Fruit fly (Drosophila melanogaster) whole organism, embryonic: ENCODE measurements around the gene Dad1.

Experiments
- Atf6 ChIP-seq: fragments of 200-800 bp; sonication (Bioruptor generic); IDR thresholded peaks from 2 replicates; pipeline ENCODE4 v1.3.6; 2022; ENCODE audit warnings: missing biosample characterization, missing genetic modification characterization
- CG10366 ChIP-seq: fragments of 200-800 bp; sonication (Bioruptor generic); IDR thresholded peaks from 2 replicates; pipeline ENCODE4 v1.3.6; 2022; ENCODE audit warnings: missing biosample characterization, missing genetic modification characterization
- CG10462 ChIP-seq: fragments of 200-800 bp; sonication (Bioruptor generic); optimal IDR thresholded peaks from 2 replicates; lab custom pipeline; 2016; ENCODE audit warnings: missing biosample characterization, missing genetic modification characterization
- CG10543 ChIP-seq: fragments of 200-800 bp; sonication (Bioruptor generic); optimal IDR thresholded peaks from 3 replicates; lab custom pipeline; 2017; ENCODE audit warnings: missing biosample characterization, mild to moderate bottlenecking, missing genetic modification characterization, moderate library complexity
- CG11247 ChIP-seq: fragments of 200-800 bp; sonication (Bioruptor generic); IDR thresholded peaks from 2 replicates; pipeline ENCODE4 v1.3.6; 2022; ENCODE audit warnings: missing biosample characterization, missing genetic modification characterization
- CG12104 ChIP-seq: fragments of 200-800 bp; sonication (Bioruptor generic); optimal IDR thresholded peaks from 3 replicates; lab custom pipeline; 2016; ENCODE audit warnings: missing biosample characterization, missing genetic modification characterization
- CG14441 ChIP-seq: fragments of 200-800 bp; sonication (Bioruptor generic); IDR thresholded peaks from 2 replicates; pipeline ENCODE4 v1.3.6; 2022; ENCODE audit warnings: missing biosample characterization, missing genetic modification characterization
- CG1602 ChIP-seq: fragments of 200-800 bp; sonication (Bioruptor generic); optimal IDR thresholded peaks from 3 replicates; lab custom pipeline; 2016; ENCODE audit warnings: missing biosample characterization, missing genetic modification characterization
- CG17359 ChIP-seq: fragments of 200-800 bp; sonication (Bioruptor generic); optimal IDR thresholded peaks from 3 replicates; lab custom pipeline; 2018; ENCODE audit warnings: missing biosample characterization, mild to moderate bottlenecking, missing genetic modification characterization, moderate library complexity
- CG17829 ChIP-seq: fragments of 200-800 bp; optimal IDR thresholded peaks from 2 replicates; lab custom pipeline; 2019; ENCODE audit warnings: missing biosample characterization, mild to moderate bottlenecking, missing genetic modification characterization, moderate library complexity
- CG30020 ChIP-seq: fragments of 200-800 bp; optimal IDR thresholded peaks from 2 replicates; lab custom pipeline; 2019; ENCODE audit warnings: missing biosample characterization, mild to moderate bottlenecking, missing genetic modification characterization, moderate library complexity
- CG33557 ChIP-seq: fragments of 200-800 bp; sonication (Bioruptor generic); optimal IDR thresholded peaks from 2 replicates; lab custom pipeline; 2019; ENCODE audit warnings: missing biosample characterization, mild to moderate bottlenecking, missing genetic modification characterization, moderate library complexity
- CG3847 ChIP-seq: fragments of 200-800 bp; sonication (Bioruptor generic); IDR thresholded peaks from 2 replicates; pipeline ENCODE4 v1.3.6; 2022; ENCODE audit warnings: missing biosample characterization, missing genetic modification characterization
- CG5953 ChIP-seq: fragments of 200-800 bp; sonication (Bioruptor generic); IDR thresholded peaks from 2 replicates; pipeline ENCODE4 v1.3.6; 2022; ENCODE audit warnings: missing biosample characterization, missing genetic modification characterization
- CG6175 ChIP-seq: fragments of 200-800 bp; sonication (Bioruptor generic); IDR thresholded peaks from 3 replicates; pipeline ENCODE4 v1.3.6; 2022; ENCODE audit warnings: missing biosample characterization, missing genetic modification characterization
- CG6254 ChIP-seq: fragments of 200-800 bp; sonication (Bioruptor generic); optimal IDR thresholded peaks from 3 replicates; lab custom pipeline; 2017; ENCODE audit warnings: mild to moderate bottlenecking, missing biosample characterization, missing genetic modification reagents, missing genetic modification characterization
- CG9876 ChIP-seq: fragments of 200-800 bp; sonication (Bioruptor generic); optimal IDR thresholded peaks from 2 replicates; lab custom pipeline; 2016; ENCODE audit warnings: missing biosample characterization, missing genetic modification characterization
- Camta ChIP-seq: fragments of 200-800 bp; sonication (Bioruptor generic); optimal IDR thresholded peaks from 2 replicates; lab custom pipeline; 2016; ENCODE audit warnings: missing biosample characterization, missing genetic modification characterization
- Chrac-16 ChIP-seq: fragments of 200-800 bp; sonication (Bioruptor generic); optimal IDR thresholded peaks from 3 replicates; lab custom pipeline; 2016; ENCODE audit warnings: missing biosample characterization, missing genetic modification characterization
- CkIIα-i1 ChIP-seq: fragments of 200-800 bp; sonication (Bioruptor generic); IDR thresholded peaks from 2 replicates; pipeline ENCODE4 v1.3.6; 2022; ENCODE audit warnings: missing biosample characterization, missing genetic modification characterization
- E2f2 ChIP-seq: fragments of 200-800 bp; sonication (Bioruptor generic); IDR thresholded peaks from 2 replicates; pipeline ENCODE4 v1.3.6; 2022; ENCODE audit warnings: missing biosample characterization, missing genetic modification characterization
- Eip74EF ChIP-seq, 2 experiments: fragments of 200-800 bp in 1 of 2; fragments of >200 bp in 1 of 2; sonication (Bioruptor generic) in 1 of 2; optimal IDR thresholded peaks; 2 replicates each; lab custom pipeline; 2017 to 2019; ENCODE audit warnings: missing biosample characterization in 2 of 2, missing genetic modification characterization in 2 of 2, mild to moderate bottlenecking in 1 of 2, moderate library complexity in 1 of 2
- Ets65A ChIP-seq: fragments of 200-800 bp; sonication (Bioruptor generic); peaks from one replicate; lab custom pipeline; 2016; ENCODE audit warnings: missing biosample characterization, missing genetic modification characterization
- Fer1 ChIP-seq: fragments of 200-800 bp; sonication (Bioruptor generic); optimal IDR thresholded peaks from 2 replicates; lab custom pipeline; 2017; ENCODE audit warnings: missing biosample characterization, mild to moderate bottlenecking, missing genetic modification characterization
- Gug ChIP-seq: fragments of 200-800 bp; sonication (Bioruptor generic); IDR thresholded peaks from 4 replicates; pipeline ENCODE4 v1.3.6; 2022; ENCODE audit warnings: missing biosample characterization, missing genetic modification characterization
- Kr ChIP-seq: fragments of 200-800 bp; sonication (Bioruptor generic); optimal IDR thresholded peaks from 2 replicates; lab custom pipeline; 2017; ENCODE audit warnings: missing biosample characterization, mild to moderate bottlenecking, missing genetic modification characterization
- Lim3 ChIP-seq: fragments of 200-800 bp; sonication (Bioruptor generic); IDR thresholded peaks from 2 replicates; pipeline ENCODE4 v1.3.6; 2022; ENCODE audit warnings: missing biosample characterization, missing genetic modification characterization
- NC2β ChIP-seq: fragments of 200-800 bp; sonication (Bioruptor generic); optimal IDR thresholded peaks from 2 replicates; lab custom pipeline; 2016; ENCODE audit warnings: missing biosample characterization, missing genetic modification characterization
- Oaz ChIP-seq: fragments of 200-800 bp; sonication (Bioruptor generic); IDR thresholded peaks from 2 replicates; pipeline ENCODE4 v1.3.6; 2022; ENCODE audit warnings: missing biosample characterization, missing genetic modification characterization
- Ptx1 ChIP-seq: fragments of 200-800 bp; sonication (Bioruptor generic); IDR thresholded peaks from 2 replicates; pipeline ENCODE4 v1.3.6; 2022; ENCODE audit warnings: missing biosample characterization, missing genetic modification characterization
- Scr ChIP-seq: fragments of 200-800 bp; sonication (Bioruptor generic); IDR thresholded peaks from 2 replicates; pipeline ENCODE4 v1.3.6; 2022; ENCODE audit warnings: missing biosample characterization, missing genetic modification characterization; ENCODE audit not compliant: partially characterized antibody
- Sin3A ChIP-seq: fragments of >200 bp; optimal IDR thresholded peaks from 2 replicates; lab custom pipeline; 2018
- aop ChIP-seq: fragments of 200-800 bp; sonication (Bioruptor generic); IDR thresholded peaks from 2 replicates; pipeline ENCODE4 v1.3.6; 2022; ENCODE audit warnings: missing biosample characterization, missing genetic modification characterization
- bbx ChIP-seq: fragments of 200-800 bp; sonication (Bioruptor generic); IDR thresholded peaks from 2 replicates; pipeline ENCODE4 v1.3.6; 2022; ENCODE audit warnings: missing biosample characterization, missing genetic modification characterization; ENCODE audit not compliant: partially characterized antibody
- chm ChIP-seq: fragments of 200-800 bp; sonication (Bioruptor generic); IDR thresholded peaks from 2 replicates; pipeline ENCODE4 v1.3.6; 2022; ENCODE audit warnings: missing biosample characterization, missing genetic modification characterization
- en ChIP-seq: fragments of 200-800 bp; sonication (Bioruptor generic); optimal IDR thresholded peaks from 2 replicates; lab custom pipeline; 2016; ENCODE audit warnings: missing biosample characterization, missing genetic modification characterization
- eve ChIP-seq, 2 experiments: fragments of >200 bp; optimal IDR thresholded peaks; 2 replicates each; lab custom pipeline; 2017; ENCODE audit warnings: missing biosample characterization in 2 of 2, missing genetic modification characterization in 2 of 2
- fd3F ChIP-seq: fragments of 200-800 bp; sonication (Bioruptor generic); optimal IDR thresholded peaks from 2 replicates; lab custom pipeline; 2018; ENCODE audit warnings: missing biosample characterization, mild to moderate bottlenecking, missing genetic modification characterization, moderate library complexity
- hth ChIP-seq: fragments of >200 bp; optimal IDR thresholded peaks from 2 replicates; lab custom pipeline; 2017; ENCODE audit warnings: inconsistent platforms
- lab ChIP-seq: fragments of 200-800 bp; sonication (Bioruptor generic); optimal IDR thresholded peaks from 3 replicates; lab custom pipeline; 2017; ENCODE audit warnings: missing biosample characterization, missing genetic modification characterization, mild to moderate bottlenecking, moderate library complexity, missing genetic modification reagents
- luna ChIP-seq: fragments of 200-800 bp; sonication (Bioruptor generic); optimal IDR thresholded peaks from 2 replicates; lab custom pipeline; 2016; ENCODE audit warnings: missing biosample characterization, missing genetic modification characterization
- otp ChIP-seq: fragments of 200-800 bp; sonication (Bioruptor generic); IDR thresholded peaks from 3 replicates; pipeline ENCODE4, ENCODE4 v1.3.6; 2022; ENCODE audit warnings: missing biosample characterization, missing genetic modification characterization
- sens ChIP-seq: fragments of 200-800 bp; sonication (Bioruptor generic); peaks from one replicate; lab custom pipeline; 2016; ENCODE audit warnings: missing biosample characterization, missing genetic modification characterization
- slp2 ChIP-seq: fragments of 200-800 bp; sonication (Bioruptor generic); optimal IDR thresholded peaks from 2 replicates; lab custom pipeline; 2016; ENCODE audit warnings: missing biosample characterization, missing genetic modification characterization
- sob ChIP-seq: fragments of 200-800 bp; sonication (Bioruptor generic); IDR thresholded peaks from 2 replicates; pipeline ENCODE4 v1.3.6; 2022; ENCODE audit warnings: missing biosample characterization, missing genetic modification characterization
- ssp ChIP-seq: fragments of 200-800 bp; sonication (Bioruptor generic); IDR thresholded peaks from 2 replicates; pipeline ENCODE4 v1.3.6; 2022; ENCODE audit warnings: missing biosample characterization, missing genetic modification characterization
- tup ChIP-seq: fragments of 200-800 bp; sonication (Bioruptor generic); optimal IDR thresholded peaks from 2 replicates; lab custom pipeline; 2016; ENCODE audit warnings: missing biosample characterization, mild to moderate bottlenecking, missing genetic modification characterization, moderate library complexity
- zen2 ChIP-seq: fragments of 200-800 bp; sonication (Bioruptor generic); IDR thresholded peaks from 3 replicates; pipeline ENCODE4 v1.3.6; 2022; ENCODE audit warnings: missing biosample characterization, missing genetic modification characterization; ENCODE audit not compliant: partially characterized antibody
- zfh2 ChIP-seq: fragments of 200-800 bp; sonication (Bioruptor generic); optimal IDR thresholded peaks from 2 replicates; lab custom pipeline; 2016; ENCODE audit warnings: missing biosample characterization, missing genetic modification characterization

Gene Dad1

dm6 chr2L:8370364-8371326 lies 13.3 kb downstream of the Dad1 start, which contains the start of gene CG17292 (continued):
- TF ChIP-seq CkIIα-i1 (GFP tag; lab: Robert Waterston, UW) (no peak), E2f2 (GFP tag; lab: Robert Waterston, UW) (peak; percentile 66), CG10366 (GFP tag; lab: Robert Waterston, UW) (peak; percentile 43; the same call in 1 of the 2 replicates), Camta (GFP tag; lab: Kevin White, UChicago) (no peak), CG11247 (GFP tag; lab: Robert Waterston, UW) (peak; percentile 62; the same call in 1 of the 2 replicates), eve (GFP tag; optimal IDR thresholded peaks at IDR 0.05; lab: Kevin White, UChicago) (no peak), zfh2 (peak; percentile 1), tup (GFP tag; lab: Kevin White, UChicago) (no peak), CG10543 (GFP tag; lab: Kevin White, UChicago) (peak; percentile 93), zen2 (GFP tag; lab: Robert Waterston, UW) (peak; percentile 82), Eip74EF (GFP tag; optimal IDR thresholded peaks at IDR 0.05; lab: Kevin White, UChicago) (peak in 1 of 2 experiments; percentile 48), CG9876 (GFP tag; lab: Kevin White, UChicago) (no peak), Sin3A (lab: Kevin White, UChicago) (no peak), lab (GFP tag; lab: Kevin White, UChicago) (peak; percentile 81), CG17829 (tag; lab: Kevin White, UChicago) (no peak), Atf6 (GFP tag; lab: Robert Waterston, UW) (peak; percentile 86), CG6175 (GFP tag; lab: Robert Waterston, UW) (peak; percentile 58; the same call in 2 of the 3 replicates), luna (GFP tag; lab: Kevin White, UChicago) (no peak), Kr (no peak), Ptx1 (no peak), Fer1 (GFP tag; lab: Kevin White, UChicago) (peak; percentile 74), CG14441 (GFP tag; lab: Robert Waterston, UW) (peak; percentile 53; the same call in 1 of the 2 replicates), CG6254 (GFP tag; lab: Kevin White, UChicago) (peak; percentile 10), hth (no peak), CG33557 (GFP tag; lab: Kevin White, UChicago) (peak; percentile 24), Oaz (GFP tag; lab: Robert Waterston, UW) (peak; percentile 24; the same call in 1 of the 2 replicates), CG10462 (GFP tag; lab: Kevin White, UChicago) (no peak), Chrac-16 (no peak), Scr (GFP tag; lab: Robert Waterston, UW) (peak; percentile 90), CG30020 (tag; lab: Kevin White, UChicago) (no peak), sens (GFP tag; lab: Kevin White, UChicago) (peak; percentile 32), slp2 (GFP tag; lab: Kevin White, UChicago) (no peak), Lim3 (GFP tag; lab: Robert Waterston, UW) (0 out of 2 replicates have a peak, but pooled peaks have one; percentile 14), CG1602 (GFP tag; lab: Kevin White, UChicago) (no peak), aop (GFP tag; lab: Robert Waterston, UW) (no peak), otp (GFP tag; lab: Robert Waterston, UW) (peak; percentile 59; the same call in 1 of the 3 replicates), CG17359 (tag; lab: Kevin White, UChicago) (peak; percentile 38), bbx (GFP tag; lab: Robert Waterston, UW) (peak; percentile 95), sob (GFP tag; lab: Robert Waterston, UW) (peak; percentile 86), ssp (GFP tag; lab: Robert Waterston, UW) (peak; percentile 14; the same call in 1 of the 2 replicates), Gug (GFP tag; lab: Robert Waterston, UW) (peak; percentile 40; the same call in 2 of the 4 replicates), Ets65A (GFP tag; lab: Kevin White, UChicago) (no peak), NC2β (GFP tag; lab: Kevin White, UChicago) (peak; percentile 32), en (GFP tag; lab: Kevin White, UChicago) (no peak), CG3847 (GFP tag; lab: Robert Waterston, UW) (peak; percentile 61), fd3F (GFP tag; lab: Kevin White, UChicago) (peak; percentile 6), chm (GFP tag; lab: Robert Waterston, UW) (peak; percentile 60; the same call in 1 of the 2 replicates), CG12104 (GFP tag; lab: Kevin White, UChicago) (no peak), CG5953 (GFP tag; lab: Robert Waterston, UW) (peak; percentile 43; the same call in 1 of the 2 replicates)
